Fruit fly (Drosophila melanogaster) whole organism, prepupa: ENCODE measurements around the gene CG7872.

Experiments used
- CG10631 ChIP-seq: fragments of 200-800 bp; sonication (Bioruptor generic); optimal IDR thresholded peaks from 2 replicates; lab custom pipeline; 2016; ENCODE audit warnings: missing biosample characterization, missing genetic modification characterization
- CG10669 ChIP-seq: fragments of 200-800 bp; sonication (Bioruptor generic); optimal IDR thresholded peaks from 3 replicates; lab custom pipeline; 2018; ENCODE audit warnings: missing biosample characterization, mild to moderate bottlenecking, missing genetic modification characterization, moderate library complexity
- CG11294 ChIP-seq: fragments of 200-800 bp; sonication (Bioruptor generic); IDR thresholded peaks from 2 replicates; pipeline ENCODE4 v1.3.6; 2022; ENCODE audit warnings: missing biosample characterization, missing genetic modification characterization
- CG11762 ChIP-seq: fragments of 200-800 bp; sonication (Bioruptor generic); optimal IDR thresholded peaks from 3 replicates; lab custom pipeline; 2016; ENCODE audit warnings: missing biosample characterization, missing genetic modification characterization; ENCODE audit not compliant: insufficient read depth
- CG11902 ChIP-seq: fragments of 200-800 bp; sonication (Bioruptor generic); optimal IDR thresholded peaks from 3 replicates; lab custom pipeline; 2016; ENCODE audit warnings: missing biosample characterization, missing genetic modification characterization
- CG15336 ChIP-seq: fragments of 200-800 bp; sonication (Bioruptor generic); IDR thresholded peaks from 2 replicates; pipeline ENCODE4 v1.3.6; 2022; ENCODE audit warnings: missing biosample characterization, missing genetic modification characterization
- CG16779 ChIP-seq: fragments of 200-800 bp; sonication (Bioruptor generic); optimal IDR thresholded peaks from 3 replicates; lab custom pipeline; 2017; ENCODE audit warnings: missing biosample characterization, mild to moderate bottlenecking, missing genetic modification characterization
- CG3032 ChIP-seq: fragments of 200-800 bp; optimal IDR thresholded peaks from 2 replicates; lab custom pipeline; 2019; ENCODE audit warnings: missing biosample characterization, mild to moderate bottlenecking, missing genetic modification characterization, moderate library complexity
- CG31627 ChIP-seq: fragments of 200-800 bp; sonication (Bioruptor generic); optimal IDR thresholded peaks from 3 replicates; lab custom pipeline; 2016; ENCODE audit warnings: missing biosample characterization, missing genetic modification characterization
- CG32006 ChIP-seq: fragments of 200-800 bp; sonication (Bioruptor generic); optimal IDR thresholded peaks from 3 replicates; lab custom pipeline; 2017; ENCODE audit warnings: missing biosample characterization, mild to moderate bottlenecking, missing genetic modification characterization
- CG34406 ChIP-seq: fragments of 200-800 bp; sonication (Bioruptor generic); optimal IDR thresholded peaks from 3 replicates; lab custom pipeline; 2016; ENCODE audit warnings: missing biosample characterization, missing genetic modification characterization
- CG3919 ChIP-seq: fragments of 200-800 bp; sonication (Bioruptor generic); optimal IDR thresholded peaks from 3 replicates; lab custom pipeline; 2016; ENCODE audit warnings: missing biosample characterization, missing genetic modification characterization
- CG6163 ChIP-seq: fragments of 200-800 bp; sonication (Bioruptor generic); IDR thresholded peaks from 3 replicates; pipeline ENCODE4 v1.3.6; 2022; ENCODE audit warnings: missing biosample characterization, missing genetic modification characterization
- CG6792 ChIP-seq: fragments of 200-800 bp; sonication (Bioruptor generic); optimal IDR thresholded peaks from 3 replicates; lab custom pipeline; 2016; ENCODE audit warnings: missing biosample characterization, missing genetic modification characterization
- CG6854 ChIP-seq: fragments of 200-800 bp; sonication (Bioruptor generic); optimal IDR thresholded peaks from 2 replicates; lab custom pipeline; 2017; ENCODE audit warnings: missing biosample characterization, mild to moderate bottlenecking, missing genetic modification characterization
- CG8119 ChIP-seq: fragments of 200-800 bp; sonication (Bioruptor generic); IDR thresholded peaks from 3 replicates; pipeline ENCODE4 v1.3.6; 2022; ENCODE audit warnings: missing biosample characterization, missing genetic modification characterization
- CG8632 ChIP-seq: fragments of 200-800 bp; sonication (Bioruptor generic); optimal IDR thresholded peaks from 3 replicates; lab custom pipeline; 2016; ENCODE audit warnings: missing biosample characterization, missing genetic modification characterization
- CG9139 ChIP-seq: fragments of 200-800 bp; sonication (Bioruptor generic); optimal IDR thresholded peaks from 3 replicates; lab custom pipeline; 2017; ENCODE audit warnings: missing biosample characterization, mild to moderate bottlenecking, missing genetic modification characterization
- Eip75B ChIP-seq: fragments of 200-800 bp; sonication (Bioruptor generic); optimal IDR thresholded peaks from 3 replicates; lab custom pipeline; 2016; ENCODE audit warnings: missing biosample characterization, missing genetic modification characterization
- Eip78C ChIP-seq: fragments of 200-800 bp; sonication (Bioruptor generic); peaks from one replicate; lab custom pipeline; 2016; ENCODE audit warnings: missing biosample characterization, missing genetic modification characterization
- Ets21C ChIP-seq: fragments of 200-800 bp; sonication (Bioruptor generic); optimal IDR thresholded peaks from 3 replicates; lab custom pipeline; 2016; ENCODE audit warnings: missing biosample characterization, missing genetic modification characterization
- Ets96B ChIP-seq: fragments of 200-800 bp; optimal IDR thresholded peaks from 2 replicates; lab custom pipeline; 2019; ENCODE audit warnings: missing biosample characterization, mild to moderate bottlenecking, missing genetic modification characterization, moderate library complexity
- Gug ChIP-seq: fragments of 200-800 bp; sonication (Bioruptor generic); IDR thresholded peaks from 2 replicates; pipeline ENCODE4 v1.3.6; 2022; ENCODE audit warnings: missing biosample characterization, missing genetic modification characterization
- Hr38 ChIP-seq: sonication (Bioruptor generic); optimal IDR thresholded peaks from 2 replicates; lab custom pipeline; 2016; ENCODE audit warnings: missing biosample characterization, missing genetic modification characterization
- Lpt ChIP-seq: fragments of 200-800 bp; sonication (Bioruptor generic); optimal IDR thresholded peaks from 3 replicates; lab custom pipeline; 2016; ENCODE audit warnings: missing biosample characterization, missing genetic modification characterization
- Met ChIP-seq: fragments of 200-800 bp; sonication (Bioruptor generic); optimal IDR thresholded peaks from 3 replicates; lab custom pipeline; 2016; ENCODE audit warnings: missing biosample characterization, missing genetic modification characterization
- OdsH ChIP-seq: fragments of 200-800 bp; sonication (Bioruptor generic); optimal IDR thresholded peaks from 3 replicates; lab custom pipeline; 2016; ENCODE audit warnings: missing biosample characterization, missing genetic modification characterization
- Smox ChIP-seq: fragments of 200-800 bp; sonication (Bioruptor generic); optimal IDR thresholded peaks from 3 replicates; lab custom pipeline; 2016; ENCODE audit warnings: missing biosample characterization, missing genetic modification characterization
- Sox102F ChIP-seq: fragments of 200-800 bp; sonication (Bioruptor generic); optimal IDR thresholded peaks from 2 replicates; lab custom pipeline; 2016; ENCODE audit warnings: missing biosample characterization, mild to moderate bottlenecking, missing genetic modification characterization
- Sox14 ChIP-seq: fragments of 200-800 bp; sonication (Bioruptor generic); optimal IDR thresholded peaks from 3 replicates; lab custom pipeline; 2016; ENCODE audit warnings: missing biosample characterization, missing genetic modification characterization
- achi ChIP-seq: fragments of 200-800 bp; sonication (Bioruptor generic); optimal IDR thresholded peaks from 3 replicates; lab custom pipeline; 2016; ENCODE audit warnings: missing biosample characterization, missing genetic modification characterization
- acj6 ChIP-seq: fragments of 200-800 bp; sonication (Bioruptor generic); optimal IDR thresholded peaks from 3 replicates; lab custom pipeline; 2016; ENCODE audit warnings: missing biosample characterization, missing genetic modification characterization
- cyc ChIP-seq: fragments of 200-800 bp; sonication (Bioruptor generic); optimal IDR thresholded peaks from 3 replicates; lab custom pipeline; 2016; ENCODE audit warnings: missing biosample characterization, missing genetic modification characterization
- dsx ChIP-seq: fragments of 200-800 bp; optimal IDR thresholded peaks from 3 replicates; lab custom pipeline; 2019; ENCODE audit warnings: missing biosample characterization, mild to moderate bottlenecking, missing genetic modification characterization, moderate library complexity; ENCODE audit not compliant: poor library complexity, severe bottlenecking
- eg ChIP-seq: fragments of 200-800 bp; sonication (Bioruptor generic); IDR thresholded peaks from 3 replicates; pipeline ENCODE4 v1.3.6; 2022; ENCODE audit warnings: missing biosample characterization, missing genetic modification characterization
- esn ChIP-seq: fragments of 200-800 bp; sonication (Bioruptor generic); optimal IDR thresholded peaks from 2 replicates; lab custom pipeline; 2016; ENCODE audit warnings: missing biosample characterization, mild to moderate bottlenecking, missing genetic modification characterization, moderate library complexity
- fd59A ChIP-seq: fragments of 200-800 bp; sonication (Bioruptor generic); optimal IDR thresholded peaks from 2 replicates; lab custom pipeline; 2017; ENCODE audit warnings: missing biosample characterization, mild to moderate bottlenecking, missing genetic modification characterization, missing genetic modification reagents
- fkh ChIP-seq: fragments of 200-800 bp; sonication (Bioruptor generic); optimal IDR thresholded peaks from 3 replicates; lab custom pipeline; 2017; ENCODE audit warnings: missing biosample characterization, mild to moderate bottlenecking, missing genetic modification characterization, moderate library complexity
- pdm3 ChIP-seq: fragments of 200-800 bp; sonication (Bioruptor generic); optimal IDR thresholded peaks from 3 replicates; lab custom pipeline; 2016; ENCODE audit warnings: missing biosample characterization, missing genetic modification characterization
- salr ChIP-seq, 2 experiments: fragments of 200-800 bp; sonication (Bioruptor generic); optimal IDR thresholded peaks; 3 replicates each; lab custom pipeline; 2016 to 2018; ENCODE audit warnings: missing biosample characterization in 2 of 2, missing genetic modification characterization in 2 of 2, mild to moderate bottlenecking in 1 of 2
- spab ChIP-seq: fragments of 200-800 bp; sonication (Bioruptor generic); optimal IDR thresholded peaks from 2 replicates; lab custom pipeline; 2017; ENCODE audit warnings: missing biosample characterization, mild to moderate bottlenecking, missing genetic modification characterization, missing genetic modification reagents
- svp ChIP-seq: fragments of 200-800 bp; sonication (Bioruptor generic); peaks from one replicate; lab custom pipeline; 2016; ENCODE audit warnings: missing biosample characterization, missing genetic modification characterization
- topi ChIP-seq: fragments of 200-800 bp; sonication (Bioruptor generic); optimal IDR thresholded peaks from 3 replicates; lab custom pipeline; 2016; ENCODE audit warnings: missing biosample characterization, missing genetic modification characterization
- vri ChIP-seq: fragments of 200-800 bp; sonication (Bioruptor generic); optimal IDR thresholded peaks from 3 replicates; lab custom pipeline; 2016; ENCODE audit warnings: missing biosample characterization, mild to moderate bottlenecking, missing genetic modification characterization

Gene CG7872

dm6 chrX:15532062-15532461 lies 45.9 kb upstream of the CG7872 start (continued):
- no peak for TF ChIP-seq acj6 (GFP tag; lab: Kevin White, UChicago)
- no peak for TF ChIP-seq Lpt (GFP tag; lab: Kevin White, UChicago)
- TF ChIP-seq Sox102F (GFP tag; lab: Kevin White, UChicago), result no peak
- no peak for TF ChIP-seq dsx (GFP tag; lab: Kevin White, UChicago)
- peak; percentile 20 for TF ChIP-seq Met (GFP tag; lab: Kevin White, UChicago)
- TF ChIP-seq fd59A, result no peak
- TF ChIP-seq CG10669, result no peak
- peak; percentile 35 for TF ChIP-seq Eip78C
- no peak for TF ChIP-seq OdsH (GFP tag; lab: Kevin White, UChicago)

DNA sequence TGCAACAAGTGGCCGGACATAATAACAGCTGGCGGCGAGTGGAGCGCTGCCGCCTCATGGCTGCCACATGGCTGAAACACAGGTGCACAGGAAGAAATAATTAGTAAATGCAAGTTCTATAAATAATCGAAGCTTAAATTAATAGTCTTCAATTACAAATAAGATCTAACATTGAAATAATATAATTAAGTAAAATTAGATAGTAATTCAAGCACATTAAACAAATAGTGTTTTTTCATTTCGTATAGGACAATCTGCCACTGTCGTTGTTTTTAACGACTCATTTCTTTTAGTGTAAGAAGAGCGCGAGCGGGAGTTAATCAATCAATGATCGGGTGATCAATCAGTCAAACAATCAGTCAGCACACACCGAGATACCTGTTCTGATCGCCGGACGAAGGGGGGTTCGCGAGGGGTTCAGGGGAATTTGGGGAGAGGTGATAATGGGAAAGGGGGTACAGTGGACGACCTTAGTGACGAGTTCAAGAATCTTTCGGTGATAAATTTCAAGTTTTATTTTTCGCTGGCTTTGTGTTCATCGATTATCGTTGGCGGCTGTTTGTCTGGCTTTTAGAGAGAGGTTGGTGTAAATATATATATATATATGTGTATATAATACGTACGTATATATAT lies 38.0 kb upstream of the CG7872 start:
- TF ChIP-seq CG6854 (GFP tag; lab: Kevin White, UChicago), result no peak
- no peak for TF ChIP-seq CG8119
- TF ChIP-seq Eip75B (GFP tag; lab: Kevin White, UChicago), result peak; percentile 18
- TF ChIP-seq CG6163, result 0 out of 3 replicates have a peak, but pooled peaks have one; percentile 10
- peak; percentile 25 for TF ChIP-seq Smox
- no peak for TF ChIP-seq CG6792 (GFP tag; lab: Kevin White, UChicago)
- TF ChIP-seq achi (GFP tag; lab: Kevin White, UChicago), result peak; percentile 7
- no peak for TF ChIP-seq CG11294
- TF ChIP-seq pdm3, result peak; percentile 25
- TF ChIP-seq dsx (GFP tag; lab: Kevin White, UChicago), result no peak
- peak; percentile 76 for TF ChIP-seq Eip78C
- peak; percentile 18 for TF ChIP-seq CG3919 (GFP tag; lab: Kevin White, UChicago)
- no peak for TF ChIP-seq acj6 (GFP tag; lab: Kevin White, UChicago)
- TF ChIP-seq Ets96B, result no peak
- TF ChIP-seq CG10631 (GFP tag; lab: Kevin White, UChicago), result no peak
- TF ChIP-seq Gug (GFP tag; lab: Robert Waterston, UW), result no peak
- no peak for TF ChIP-seq CG11762 (GFP tag; lab: Kevin White, UChicago)
- no peak for TF ChIP-seq CG15336
- TF ChIP-seq CG9139 (GFP tag; lab: Kevin White, UChicago), result no peak
- peak; percentile 14 for TF ChIP-seq CG3032 (tag; lab: Kevin White, UChicago)
- TF ChIP-seq CG16779 (tag; lab: Kevin White, UChicago), result no peak
- TF ChIP-seq CG8632 (GFP tag; lab: Kevin White, UChicago), result peak; percentile 13
- TF ChIP-seq CG11902 (GFP tag; lab: Kevin White, UChicago), result no peak
- TF ChIP-seq fkh, result no peak
- peak; percentile 20 for TF ChIP-seq esn (GFP tag; lab: Kevin White, UChicago)
- TF ChIP-seq CG10669, result no peak
- TF ChIP-seq Ets21C (GFP tag; lab: Kevin White, UChicago), result no peak
- TF ChIP-seq CG31627 (GFP tag; lab: Kevin White, UChicago), result no peak
- TF ChIP-seq eg (GFP tag; lab: Robert Waterston, UW), result 0 out of 3 replicates have a peak, but pooled peaks have one; percentile 15
- TF ChIP-seq salr (GFP tag; optimal IDR thresholded peaks at IDR 0.05; lab: Kevin White, UChicago), result no peak
- TF ChIP-seq spab (GFP tag; lab: Kevin White, UChicago), result no peak
- TF ChIP-seq CG32006 (GFP tag; lab: Kevin White, UChicago), result no peak
- no peak for TF ChIP-seq CG34406 (GFP tag; lab: Kevin White, UChicago)
- peak; percentile 61 for TF ChIP-seq svp (GFP tag; lab: Kevin White, UChicago)
- no peak for TF ChIP-seq Lpt (GFP tag; lab: Kevin White, UChicago)
- no peak for TF ChIP-seq Sox102F (GFP tag; lab: Kevin White, UChicago)
- TF ChIP-seq topi, result peak; percentile 6
- no peak for TF ChIP-seq Hr38 (GFP tag; lab: Kevin White, UChicago)
- TF ChIP-seq vri (GFP tag; lab: Kevin White, UChicago), result no peak
- TF ChIP-seq Sox14, result no peak
- TF ChIP-seq fd59A, result no peak
- peak; percentile 1 for TF ChIP-seq OdsH (GFP tag; lab: Kevin White, UChicago)
- no peak for TF ChIP-seq cyc
